Fruit fly (Drosophila melanogaster) whole organism, prepupa: ENCODE data around the gene CG3285.

ENCODE experiments used
- Blimp-1 ChIP-seq: fragments of 200-800 bp; sonication (Bioruptor generic); optimal IDR thresholded peaks from 3 replicates; lab custom pipeline; 2017; ENCODE audit warnings: missing biosample characterization, missing genetic modification characterization, mild to moderate bottlenecking, moderate library complexity, missing genetic modification reagents
- CG10631 ChIP-seq: fragments of 200-800 bp; sonication (Bioruptor generic); optimal IDR thresholded peaks from 2 replicates; lab custom pipeline; 2016; ENCODE audit warnings: missing biosample characterization, missing genetic modification characterization
- CG10669 ChIP-seq: fragments of 200-800 bp; sonication (Bioruptor generic); optimal IDR thresholded peaks from 3 replicates; lab custom pipeline; 2018; ENCODE audit warnings: missing biosample characterization, mild to moderate bottlenecking, missing genetic modification characterization, moderate library complexity
- CG1621 ChIP-seq: fragments of 200-800 bp; sonication (Bioruptor generic); optimal IDR thresholded peaks from 3 replicates; lab custom pipeline; 2018; ENCODE audit warnings: missing biosample characterization, mild to moderate bottlenecking, missing genetic modification characterization
- CG16779 ChIP-seq: fragments of 200-800 bp; sonication (Bioruptor generic); optimal IDR thresholded peaks from 3 replicates; lab custom pipeline; 2017; ENCODE audit warnings: missing biosample characterization, mild to moderate bottlenecking, missing genetic modification characterization
- CG31627 ChIP-seq: fragments of 200-800 bp; sonication (Bioruptor generic); optimal IDR thresholded peaks from 3 replicates; lab custom pipeline; 2016; ENCODE audit warnings: missing biosample characterization, missing genetic modification characterization
- CG32006 ChIP-seq: fragments of 200-800 bp; sonication (Bioruptor generic); optimal IDR thresholded peaks from 3 replicates; lab custom pipeline; 2017; ENCODE audit warnings: missing biosample characterization, mild to moderate bottlenecking, missing genetic modification characterization
- CG34406 ChIP-seq: fragments of 200-800 bp; sonication (Bioruptor generic); optimal IDR thresholded peaks from 3 replicates; lab custom pipeline; 2016; ENCODE audit warnings: missing biosample characterization, missing genetic modification characterization
- CG3919 ChIP-seq: fragments of 200-800 bp; sonication (Bioruptor generic); optimal IDR thresholded peaks from 3 replicates; lab custom pipeline; 2016; ENCODE audit warnings: missing biosample characterization, missing genetic modification characterization
- CG4318 ChIP-seq: fragments of 200-800 bp; sonication (Bioruptor generic); optimal IDR thresholded peaks from 3 replicates; lab custom pipeline; 2017; ENCODE audit warnings: missing biosample characterization, mild to moderate bottlenecking, missing genetic modification characterization
- CG6163 ChIP-seq: fragments of 200-800 bp; sonication (Bioruptor generic); IDR thresholded peaks from 3 replicates; pipeline ENCODE4 v1.3.6; 2022; ENCODE audit warnings: missing biosample characterization, missing genetic modification characterization
- CG6792 ChIP-seq: fragments of 200-800 bp; sonication (Bioruptor generic); optimal IDR thresholded peaks from 3 replicates; lab custom pipeline; 2016; ENCODE audit warnings: missing biosample characterization, missing genetic modification characterization
- CG6854 ChIP-seq: fragments of 200-800 bp; sonication (Bioruptor generic); optimal IDR thresholded peaks from 2 replicates; lab custom pipeline; 2017; ENCODE audit warnings: missing biosample characterization, mild to moderate bottlenecking, missing genetic modification characterization
- CG9139 ChIP-seq: fragments of 200-800 bp; sonication (Bioruptor generic); optimal IDR thresholded peaks from 3 replicates; lab custom pipeline; 2017; ENCODE audit warnings: missing biosample characterization, mild to moderate bottlenecking, missing genetic modification characterization
- Eip75B ChIP-seq: fragments of 200-800 bp; sonication (Bioruptor generic); optimal IDR thresholded peaks from 3 replicates; lab custom pipeline; 2016; ENCODE audit warnings: missing biosample characterization, missing genetic modification characterization
- Eip93F ChIP-seq: fragments of 200-800 bp; sonication (Bioruptor generic); optimal IDR thresholded peaks from 2 replicates; lab custom pipeline; 2016; ENCODE audit warnings: missing biosample characterization, mild to moderate bottlenecking, missing genetic modification characterization
- Gug ChIP-seq: fragments of 200-800 bp; sonication (Bioruptor generic); IDR thresholded peaks from 2 replicates; pipeline ENCODE4 v1.3.6; 2022; ENCODE audit warnings: missing biosample characterization, missing genetic modification characterization
- Hr39 ChIP-seq: fragments of 200-800 bp; sonication (Bioruptor generic); optimal IDR thresholded peaks from 2 replicates; lab custom pipeline; 2016; ENCODE audit warnings: missing biosample characterization, missing genetic modification characterization
- Hr4 ChIP-seq: fragments of 200-800 bp; sonication (Bioruptor generic); optimal IDR thresholded peaks from 3 replicates; lab custom pipeline; 2016; ENCODE audit warnings: missing biosample characterization, missing genetic modification characterization
- Lpt ChIP-seq: fragments of 200-800 bp; sonication (Bioruptor generic); optimal IDR thresholded peaks from 3 replicates; lab custom pipeline; 2016; ENCODE audit warnings: missing biosample characterization, missing genetic modification characterization
- Smox ChIP-seq: fragments of 200-800 bp; sonication (Bioruptor generic); optimal IDR thresholded peaks from 3 replicates; lab custom pipeline; 2016; ENCODE audit warnings: missing biosample characterization, missing genetic modification characterization
- Sox102F ChIP-seq: fragments of 200-800 bp; sonication (Bioruptor generic); optimal IDR thresholded peaks from 2 replicates; lab custom pipeline; 2016; ENCODE audit warnings: missing biosample characterization, mild to moderate bottlenecking, missing genetic modification characterization
- Sox14 ChIP-seq: fragments of 200-800 bp; sonication (Bioruptor generic); optimal IDR thresholded peaks from 3 replicates; lab custom pipeline; 2016; ENCODE audit warnings: missing biosample characterization, missing genetic modification characterization
- cyc ChIP-seq: fragments of 200-800 bp; sonication (Bioruptor generic); optimal IDR thresholded peaks from 3 replicates; lab custom pipeline; 2016; ENCODE audit warnings: missing biosample characterization, missing genetic modification characterization
- dsx ChIP-seq: fragments of 200-800 bp; optimal IDR thresholded peaks from 3 replicates; lab custom pipeline; 2019; ENCODE audit warnings: missing biosample characterization, mild to moderate bottlenecking, missing genetic modification characterization, moderate library complexity; ENCODE audit not compliant: poor library complexity, severe bottlenecking
- esn ChIP-seq: fragments of 200-800 bp; sonication (Bioruptor generic); optimal IDR thresholded peaks from 2 replicates; lab custom pipeline; 2016; ENCODE audit warnings: missing biosample characterization, mild to moderate bottlenecking, missing genetic modification characterization, moderate library complexity
- fd59A ChIP-seq: fragments of 200-800 bp; sonication (Bioruptor generic); optimal IDR thresholded peaks from 2 replicates; lab custom pipeline; 2017; ENCODE audit warnings: missing biosample characterization, mild to moderate bottlenecking, missing genetic modification characterization, missing genetic modification reagents
- fkh ChIP-seq: fragments of 200-800 bp; sonication (Bioruptor generic); optimal IDR thresholded peaks from 3 replicates; lab custom pipeline; 2017; ENCODE audit warnings: missing biosample characterization, mild to moderate bottlenecking, missing genetic modification characterization, moderate library complexity
- pdm3 ChIP-seq: fragments of 200-800 bp; sonication (Bioruptor generic); optimal IDR thresholded peaks from 3 replicates; lab custom pipeline; 2016; ENCODE audit warnings: missing biosample characterization, missing genetic modification characterization
- salr ChIP-seq, 2 experiments: fragments of 200-800 bp; sonication (Bioruptor generic); optimal IDR thresholded peaks; 3 replicates each; lab custom pipeline; 2016 to 2018; ENCODE audit warnings: missing biosample characterization in 2 of 2, missing genetic modification characterization in 2 of 2, mild to moderate bottlenecking in 1 of 2
- ss ChIP-seq, 2 experiments: fragments of 200-800 bp; sonication (Bioruptor generic); optimal IDR thresholded peaks; 2 replicates in 1 of 2; 3 replicates in 1 of 2; lab custom pipeline; 2017 to 2018; ENCODE audit warnings: mild to moderate bottlenecking in 2 of 2, missing biosample characterization in 2 of 2, missing genetic modification characterization in 2 of 2, moderate library complexity in 1 of 2
- svp ChIP-seq: fragments of 200-800 bp; sonication (Bioruptor generic); peaks from one replicate; lab custom pipeline; 2016; ENCODE audit warnings: missing biosample characterization, missing genetic modification characterization
- vri ChIP-seq: fragments of 200-800 bp; sonication (Bioruptor generic); optimal IDR thresholded peaks from 3 replicates; lab custom pipeline; 2016; ENCODE audit warnings: missing biosample characterization, mild to moderate bottlenecking, missing genetic modification characterization

The CG3285 gene

DNA sequence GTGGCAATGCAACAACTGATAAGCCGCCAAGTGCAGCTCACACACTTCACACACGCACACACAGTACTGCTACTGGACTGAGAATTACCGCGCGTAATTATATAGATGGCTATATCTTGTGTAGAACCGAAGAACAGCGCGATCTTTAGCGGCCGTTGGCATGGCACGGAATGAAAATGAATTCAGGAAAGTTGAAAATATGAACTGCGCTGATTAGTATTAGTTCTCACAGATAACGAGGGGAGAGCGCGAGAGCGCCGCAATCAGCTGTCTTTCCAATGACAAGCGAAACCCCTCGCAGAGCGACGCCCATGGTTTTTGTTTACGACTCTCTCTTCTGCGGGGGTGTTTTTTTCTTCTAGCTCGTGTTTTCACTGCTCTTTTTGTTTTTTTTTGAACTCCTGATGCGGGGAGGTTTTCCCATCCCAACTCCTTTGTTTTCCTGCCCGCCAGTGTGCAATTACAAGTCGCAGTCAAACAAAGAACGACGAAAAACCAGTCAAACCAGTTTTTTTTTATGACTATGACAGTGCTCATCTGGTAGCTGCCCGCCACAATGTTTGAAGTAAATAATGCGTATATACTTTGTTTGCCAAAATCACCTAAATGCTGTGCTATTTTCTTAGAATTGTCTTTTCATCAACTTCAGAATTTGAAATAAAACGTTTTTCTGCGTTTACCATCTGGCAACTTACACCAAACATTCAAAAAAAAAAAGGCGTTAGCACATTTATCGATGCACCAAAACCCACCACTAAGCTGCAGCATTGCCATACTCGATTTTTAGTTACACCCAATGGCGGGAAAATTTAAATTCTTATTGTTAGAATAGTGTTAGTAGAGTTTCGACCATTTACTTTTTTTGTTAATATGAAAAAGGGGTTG, 27.5 kb upstream of the CG3285 start, which contains the start of gene CG9663 (continued):
- TF ChIP-seq esn (GFP tag; lab: Kevin White, UChicago): peak; percentile 72
- TF ChIP-seq CG6163 (GFP tag; lab: Robert Waterston, UW): peak; percentile 86
- peak; percentile 73 for TF ChIP-seq CG6854
- TF ChIP-seq Lpt (GFP tag; lab: Kevin White, UChicago): peak; percentile 73
- TF ChIP-seq Eip75B (GFP tag; lab: Kevin White, UChicago): peak; percentile 73
- peak; percentile 61 for TF ChIP-seq fd59A
- peak; percentile 54 for TF ChIP-seq CG16779
- peak; percentile 80 for TF ChIP-seq Sox102F
- TF ChIP-seq pdm3: peak; percentile 68
- TF ChIP-seq fkh (GFP tag; lab: Kevin White, UChicago): peak; percentile 76
- peak; percentile 88 for TF ChIP-seq CG9139 (GFP tag; lab: Kevin White, UChicago)
- peak; percentile 50 to 54 for TF ChIP-seq salr (GFP tag; optimal IDR thresholded peaks at IDR 0.05; lab: Kevin White, UChicago)
- TF ChIP-seq dsx (GFP tag; lab: Kevin White, UChicago): peak; percentile 71
- peak; percentile 65 for TF ChIP-seq CG10631 (GFP tag; lab: Kevin White, UChicago)
- TF ChIP-seq Sox14 (GFP tag; lab: Kevin White, UChicago): peak; percentile 86
- peak; percentile 33 for TF ChIP-seq Blimp-1
- TF ChIP-seq Smox: peak; percentile 62
- peak; percentile 29 for TF ChIP-seq Hr4 (GFP tag; lab: Kevin White, UChicago)
- TF ChIP-seq cyc: peak; percentile 65

DNA sequence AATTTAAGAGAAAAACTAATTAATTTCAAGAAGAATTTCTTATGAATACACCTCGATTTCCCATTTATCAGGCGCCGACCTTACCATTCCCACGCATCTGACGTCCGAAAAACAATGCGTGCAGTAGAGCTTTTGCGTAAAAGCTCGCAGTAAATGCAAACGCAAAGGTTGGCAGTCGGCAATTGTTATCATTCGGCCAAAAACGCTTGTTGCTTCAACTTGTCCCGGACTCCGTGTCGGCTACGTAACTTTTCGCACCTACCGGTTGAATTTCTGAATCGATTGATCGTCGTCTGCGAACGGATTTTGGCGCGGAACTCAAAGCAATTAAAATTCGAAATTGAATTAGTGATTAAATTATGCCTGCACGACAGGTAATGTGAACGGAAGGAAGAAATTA, 26.8 kb upstream of the CG3285 start, which contains the start of gene CG3277:
Gene CG3277, plus strand, starts transcription at position 208 of the 400 bp plus-strand sequence.
- TF ChIP-seq vri (GFP tag; lab: Kevin White, UChicago): peak; percentile 53
- no peak for TF ChIP-seq CG32006 (GFP tag; lab: Kevin White, UChicago)
- TF ChIP-seq Eip93F (GFP tag; lab: Kevin White, UChicago): peak; percentile 1
- TF ChIP-seq, all 60 proteins: peak for 2

DNA sequence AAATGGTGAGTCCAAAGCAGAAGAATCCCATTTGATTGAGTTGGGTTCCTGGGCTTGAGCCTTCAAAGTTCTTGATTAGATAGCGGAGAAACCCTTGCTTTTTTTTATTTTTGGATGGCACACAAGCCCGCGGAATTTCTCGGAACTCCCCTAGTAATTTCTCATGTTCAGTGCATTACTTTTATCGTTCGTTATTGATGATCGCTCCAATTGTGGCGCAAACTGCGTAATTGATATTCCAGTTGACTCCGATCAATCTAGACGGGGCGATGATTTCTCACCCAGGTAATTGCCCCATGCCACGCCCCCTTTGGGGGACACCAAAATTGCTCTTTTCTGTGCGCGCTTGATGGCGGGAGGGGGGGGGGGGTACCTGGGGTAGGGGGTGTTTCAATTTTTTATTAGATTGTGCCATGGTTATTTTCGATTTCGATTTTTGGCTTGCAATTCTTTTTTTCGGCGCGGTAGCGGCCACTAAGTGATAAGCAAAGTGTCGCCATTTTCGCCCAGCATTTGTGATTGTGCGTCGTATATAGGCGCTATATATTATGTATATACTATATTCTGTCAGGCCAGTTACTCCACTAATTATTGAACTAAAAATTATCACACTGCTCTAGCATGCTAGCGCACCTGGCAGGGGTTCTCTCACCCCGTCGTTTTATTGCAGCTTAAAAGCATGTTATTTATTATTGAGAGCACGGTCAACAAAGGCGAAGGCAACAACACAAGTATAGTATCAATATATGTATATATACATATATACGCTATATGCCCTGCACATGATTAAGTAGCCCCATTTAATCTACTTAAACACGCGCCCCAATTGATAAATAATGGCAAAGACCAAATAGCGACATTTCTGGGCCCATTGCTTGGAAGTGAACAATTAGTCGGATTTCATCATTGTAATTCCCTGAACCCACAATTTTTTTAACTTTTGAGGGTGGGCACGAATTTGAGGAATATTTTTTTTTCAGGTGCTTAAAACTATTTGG, 25.6 kb upstream of the CG3285 start:
- TF ChIP-seq CG34406 (no peak), vri (GFP tag; lab: Kevin White, UChicago) (peak; percentile 24), svp (GFP tag; lab: Kevin White, UChicago) (peak; percentile 61)

DNA sequence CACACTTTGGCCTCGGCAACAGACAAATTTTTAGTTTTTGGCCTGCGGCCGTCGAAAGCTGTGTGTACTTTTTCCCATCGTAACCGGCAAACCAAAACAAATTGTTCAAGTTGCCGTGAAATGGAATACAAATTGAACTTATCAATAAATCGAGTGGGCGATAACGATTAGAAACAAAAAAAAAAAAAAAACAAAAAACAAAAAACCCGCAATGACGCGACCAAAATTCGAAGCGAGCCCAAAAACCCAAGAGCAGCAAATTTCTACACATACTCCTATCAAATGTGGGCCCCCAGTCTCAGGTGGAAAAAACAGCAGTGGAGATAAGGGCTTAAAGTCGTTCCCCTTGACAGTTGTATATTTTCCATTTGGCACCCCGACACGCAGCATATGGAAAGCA, 23.5 kb upstream of the CG3285 start:
- TF ChIP-seq Hr39 (GFP tag; lab: Kevin White, UChicago) (no peak), vri (GFP tag; lab: Kevin White, UChicago) (peak; percentile 51), ss (GFP tag; optimal IDR thresholded peaks at IDR 0.05; lab: Kevin White, UChicago) (no peak), Lpt (GFP tag; lab: Kevin White, UChicago) (no peak), CG3919 (GFP tag; lab: Kevin White, UChicago) (no peak)

DNA sequence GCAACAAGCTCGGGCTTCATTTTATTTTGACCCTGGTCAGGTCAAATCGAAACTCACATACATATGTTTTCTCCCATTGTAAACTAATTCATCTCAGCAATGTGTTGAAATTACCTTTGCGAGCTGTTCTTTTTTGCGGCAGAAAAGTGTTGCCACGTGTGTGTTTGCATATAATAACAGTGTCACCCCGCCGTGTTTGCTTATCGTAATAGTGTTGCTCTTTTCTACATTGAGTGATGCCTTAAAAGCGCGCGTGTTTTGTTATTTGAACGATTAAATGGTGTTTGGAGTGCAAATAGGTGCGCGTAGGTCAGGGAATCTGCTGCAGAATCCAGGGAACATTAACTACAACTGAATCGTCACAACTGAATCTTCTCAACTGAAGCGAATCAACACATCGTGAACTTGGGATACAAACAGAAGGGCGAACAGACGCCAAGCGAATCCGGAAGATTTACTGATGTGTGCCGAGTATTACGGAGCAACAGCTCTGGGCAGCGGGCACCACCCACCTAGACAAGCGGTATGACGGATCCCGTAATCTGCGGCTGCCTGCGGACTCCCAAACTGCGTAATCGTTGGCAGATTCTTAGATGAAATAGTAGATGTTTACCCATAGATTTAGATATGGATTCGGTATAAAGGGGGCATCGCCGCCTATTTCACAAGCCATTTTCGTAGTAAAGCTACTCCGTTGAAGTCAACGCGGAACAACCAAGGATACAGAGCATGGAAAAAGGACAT, 22.0 kb upstream of the CG3285 start, which contains the start of gene CG15406:
Gene CG15406, plus strand, starts transcription at position 694 of the 744 bp plus-strand sequence.
- no peak for TF ChIP-seq CG10669
- no peak for TF ChIP-seq Gug
- TF ChIP-seq CG6854: no peak
- no peak for TF ChIP-seq CG31627 (GFP tag; lab: Kevin White, UChicago)
- TF ChIP-seq CG6792 (GFP tag; lab: Kevin White, UChicago): no peak
- no peak for TF ChIP-seq Hr39 (GFP tag; lab: Kevin White, UChicago)
- TF ChIP-seq CG4318: no peak
- TF ChIP-seq Lpt (GFP tag; lab: Kevin White, UChicago): no peak
- TF ChIP-seq Sox14 (GFP tag; lab: Kevin White, UChicago): no peak
- no peak for TF ChIP-seq CG1621
- no peak for TF ChIP-seq fd59A
